Fruit fly (Drosophila melanogaster) S2 (cell line): ENCODE measurements around the gene AspRS-m.

ENCODE experiments used
- CG8478 ChIP-seq: fragments of >200 bp; optimal IDR thresholded peaks from 2 replicates; lab custom pipeline; 2018
- CTCF ChIP-seq, 2 experiments: fragments of >200 bp; optimal IDR thresholded peaks; 2 replicates each; lab custom pipeline; 2018

Gene AspRS-m

dm6 chr2L:16880930-16881329 is 54.1 kb downstream of the AspRS-m start:
- no peak for TF ChIP-seq CTCF (optimal IDR thresholded peaks at IDR 0.05; lab: Kevin White, UChicago)
- TF ChIP-seq CG8478 (lab: Kevin White, UChicago): no peak
